Fruit fly (Drosophila melanogaster) whole organism, embryonic: Measurements from ENCODE around the gene bun.

Experiments
- Adf1 ChIP-seq: fragments of 200-800 bp; sonication (Bioruptor generic); IDR thresholded peaks from 2 replicates; pipeline ENCODE4 v1.3.6; 2022; ENCODE audit warnings: missing biosample characterization, missing genetic modification characterization
- Antp ChIP-seq: fragments of 200-800 bp; sonication (Bioruptor generic); optimal IDR thresholded peaks from 3 replicates; lab custom pipeline; 2016; ENCODE audit warnings: missing biosample characterization, missing genetic modification characterization
- Awh ChIP-seq: fragments of 200-800 bp; sonication (Bioruptor generic); IDR thresholded peaks from 2 replicates; pipeline ENCODE4, ENCODE4 v1.3.6; 2022; ENCODE audit warnings: missing biosample characterization, missing genetic modification characterization
- Blimp-1 ChIP-seq: fragments of 200-800 bp; sonication (Bioruptor generic); optimal IDR thresholded peaks from 3 replicates; lab custom pipeline; 2018; ENCODE audit warnings: missing biosample characterization, missing genetic modification characterization, mild to moderate bottlenecking, moderate library complexity, missing genetic modification reagents
- Bteb2 ChIP-seq: fragments of 200-800 bp; sonication (Bioruptor generic); optimal IDR thresholded peaks from 2 replicates; lab custom pipeline; 2016; ENCODE audit warnings: missing biosample characterization, missing genetic modification characterization
- C15 ChIP-seq: fragments of 200-800 bp; sonication (Bioruptor generic); IDR thresholded peaks from 3 replicates; pipeline ENCODE4 v1.3.6; 2022; ENCODE audit warnings: missing biosample characterization, missing genetic modification characterization
- CG12155 ChIP-seq: fragments of 200-800 bp; sonication (Bioruptor generic); optimal IDR thresholded peaks from 3 replicates; lab custom pipeline; 2016; ENCODE audit warnings: missing biosample characterization, missing genetic modification characterization
- CG12219 ChIP-seq: fragments of 200-800 bp; sonication (Bioruptor generic); optimal IDR thresholded peaks from 3 replicates; lab custom pipeline; 2018; ENCODE audit warnings: missing biosample characterization, mild to moderate bottlenecking, missing genetic modification characterization
- CG12391 ChIP-seq: fragments of 200-800 bp; sonication (Bioruptor generic); optimal IDR thresholded peaks from 3 replicates; lab custom pipeline; 2018; ENCODE audit warnings: missing biosample characterization, mild to moderate bottlenecking, missing genetic modification characterization, moderate library complexity
- CG12769 ChIP-seq: fragments of 200-800 bp; sonication (Bioruptor generic); optimal IDR thresholded peaks from 2 replicates; lab custom pipeline; 2019; ENCODE audit warnings: missing biosample characterization, mild to moderate bottlenecking, missing genetic modification characterization, moderate library complexity
- CG14050 ChIP-seq: fragments of 200-800 bp; sonication (Bioruptor generic); IDR thresholded peaks from 3 replicates; pipeline ENCODE4 v1.3.6; 2022; ENCODE audit warnings: missing biosample characterization, missing genetic modification characterization
- CG15514 ChIP-seq: fragments of 200-800 bp; sonication (Bioruptor generic); optimal IDR thresholded peaks from 3 replicates; lab custom pipeline; 2017; ENCODE audit warnings: missing biosample characterization, missing genetic modification characterization, mild to moderate bottlenecking, moderate library complexity, missing genetic modification reagents
- CG3847 ChIP-seq: fragments of 200-800 bp; sonication (Bioruptor generic); IDR thresholded peaks from 2 replicates; pipeline ENCODE4 v1.3.6; 2022; ENCODE audit warnings: missing biosample characterization, missing genetic modification characterization
- CG4617 ChIP-seq: fragments of 200-800 bp; sonication (Bioruptor generic); optimal IDR thresholded peaks from 3 replicates; lab custom pipeline; 2016; ENCODE audit warnings: missing biosample characterization, missing genetic modification characterization, borderline replicate concordance
- CG5953 ChIP-seq: fragments of 200-800 bp; sonication (Bioruptor generic); IDR thresholded peaks from 2 replicates; pipeline ENCODE4 v1.3.6; 2022; ENCODE audit warnings: missing biosample characterization, missing genetic modification characterization
- CG6689 ChIP-seq: fragments of 200-800 bp; sonication (Bioruptor generic); IDR thresholded peaks from 2 replicates; pipeline ENCODE4 v1.3.6; 2022; ENCODE audit warnings: missing biosample characterization, missing genetic modification characterization
- CG7987 ChIP-seq: fragments of 200-800 bp; sonication (Bioruptor generic); optimal IDR thresholded peaks from 2 replicates; lab custom pipeline; 2018; ENCODE audit warnings: missing biosample characterization, mild to moderate bottlenecking, missing genetic modification characterization, moderate library complexity
- CG8924 ChIP-seq: fragments of 200-800 bp; optimal IDR thresholded peaks from 3 replicates; lab custom pipeline; 2019; ENCODE audit warnings: missing biosample characterization, mild to moderate bottlenecking, missing genetic modification characterization, moderate library complexity
- CHES-1-like ChIP-seq: fragments of 200-800 bp; sonication (Bioruptor generic); optimal IDR thresholded peaks from 2 replicates; lab custom pipeline; 2016; ENCODE audit warnings: missing biosample characterization, missing genetic modification characterization
- Doc2 ChIP-seq: fragments of 200-800 bp; sonication (Bioruptor generic); IDR thresholded peaks from 2 replicates; pipeline ENCODE4 v1.3.6; 2022; ENCODE audit warnings: missing biosample characterization, missing genetic modification characterization
- Dref ChIP-seq: fragments of 200-800 bp; sonication (Bioruptor generic); IDR thresholded peaks from 2 replicates; pipeline ENCODE4 v1.3.6; 2022; ENCODE audit warnings: missing biosample characterization, missing genetic modification characterization
- HLH3B ChIP-seq: fragments of 200-800 bp; sonication (Bioruptor generic); IDR thresholded peaks from 2 replicates; pipeline ENCODE4 v1.3.6; 2022; ENCODE audit warnings: missing biosample characterization, missing genetic modification characterization
- Hey ChIP-seq: fragments of 200-800 bp; sonication (Bioruptor generic); optimal IDR thresholded peaks from 3 replicates; lab custom pipeline; 2018; ENCODE audit warnings: missing biosample characterization, mild to moderate bottlenecking, missing genetic modification characterization
- Hsf ChIP-seq: fragments of 200-800 bp; sonication (Bioruptor generic); optimal IDR thresholded peaks from 3 replicates; lab custom pipeline; 2016; ENCODE audit warnings: missing biosample characterization, missing genetic modification characterization
- Jarid2 ChIP-seq: fragments of 200-800 bp; sonication (Bioruptor generic); optimal IDR thresholded peaks from 3 replicates; lab custom pipeline; 2017; ENCODE audit warnings: mild to moderate bottlenecking, missing biosample characterization, missing genetic modification reagents, missing genetic modification characterization
- Myb ChIP-seq: fragments of 200-800 bp; sonication (Bioruptor generic); optimal IDR thresholded peaks from 2 replicates; lab custom pipeline; 2016; ENCODE audit warnings: missing biosample characterization, missing genetic modification characterization
- NFAT ChIP-seq: fragments of 200-800 bp; sonication (Bioruptor generic); IDR thresholded peaks from 2 replicates; pipeline ENCODE4 v1.3.6; 2022; ENCODE audit warnings: missing biosample characterization, missing genetic modification characterization
- Neu2 ChIP-seq: fragments of 200-800 bp; sonication (Bioruptor generic); optimal IDR thresholded peaks from 3 replicates; lab custom pipeline; 2016; ENCODE audit warnings: missing biosample characterization, missing genetic modification characterization, borderline replicate concordance
- Ptx1 ChIP-seq: fragments of 200-800 bp; sonication (Bioruptor generic); IDR thresholded peaks from 2 replicates; pipeline ENCODE4 v1.3.6; 2022; ENCODE audit warnings: missing biosample characterization, missing genetic modification characterization
- Taf1 ChIP-seq: fragments of 200-800 bp; sonication (Bioruptor generic); IDR thresholded peaks from 2 replicates; pipeline ENCODE4 v1.3.6; 2022; ENCODE audit warnings: missing biosample characterization, missing genetic modification characterization
- abd-A ChIP-seq: fragments of 200-800 bp; sonication (Bioruptor generic); optimal IDR thresholded peaks from 3 replicates; lab custom pipeline; 2019; ENCODE audit warnings: missing biosample characterization, mild to moderate bottlenecking, missing genetic modification characterization, moderate library complexity
- aop ChIP-seq: fragments of 200-800 bp; sonication (Bioruptor generic); IDR thresholded peaks from 2 replicates; pipeline ENCODE4 v1.3.6; 2022; ENCODE audit warnings: missing biosample characterization, missing genetic modification characterization
- cg ChIP-seq: fragments of 200-800 bp; sonication (Bioruptor generic); optimal IDR thresholded peaks from 3 replicates; lab custom pipeline; 2019; ENCODE audit warnings: missing biosample characterization, mild to moderate bottlenecking, missing genetic modification characterization, moderate library complexity
- ci ChIP-seq: fragments of 200-800 bp; sonication (Bioruptor generic); IDR thresholded peaks from 3 replicates; pipeline ENCODE4 v1.3.6; 2022; ENCODE audit warnings: missing biosample characterization, missing genetic modification characterization
- dati ChIP-seq: fragments of 200-800 bp; sonication (Bioruptor generic); IDR thresholded peaks from 2 replicates; pipeline ENCODE4 v1.3.6; 2022; ENCODE audit warnings: missing biosample characterization, missing genetic modification characterization
- exex ChIP-seq: fragments of 200-800 bp; sonication (Bioruptor generic); optimal IDR thresholded peaks from 4 replicates; lab custom pipeline; 2018; ENCODE audit warnings: missing biosample characterization, mild to moderate bottlenecking, missing genetic modification characterization, moderate library complexity
- fd102C ChIP-seq: fragments of 200-800 bp; sonication (Bioruptor generic); optimal IDR thresholded peaks from 2 replicates; lab custom pipeline; 2018; ENCODE audit warnings: missing biosample characterization, mild to moderate bottlenecking, missing genetic modification characterization, moderate library complexity
- fru ChIP-seq: fragments of >200 bp; optimal IDR thresholded peaks from 2 replicates; lab custom pipeline; 2017
- ftz-f1 ChIP-seq: fragments of 200-800 bp; sonication (Bioruptor generic); optimal IDR thresholded peaks from 2 replicates; lab custom pipeline; 2016; ENCODE audit warnings: missing biosample characterization, missing genetic modification characterization
- gfzf ChIP-seq: fragments of 200-800 bp; sonication (Bioruptor generic); optimal IDR thresholded peaks from 2 replicates; lab custom pipeline; 2016; ENCODE audit warnings: missing biosample characterization, mild to moderate bottlenecking, missing genetic modification characterization, moderate library complexity
- hbn ChIP-seq: fragments of 200-800 bp; sonication (Bioruptor generic); IDR thresholded peaks from 2 replicates; pipeline ENCODE4 v1.3.6; 2022; ENCODE audit warnings: missing biosample characterization, missing genetic modification characterization; ENCODE audit not compliant: partially characterized antibody
- her ChIP-seq: fragments of 200-800 bp; sonication (Bioruptor generic); optimal IDR thresholded peaks from 2 replicates; lab custom pipeline; 2016; ENCODE audit warnings: missing biosample characterization, missing genetic modification characterization
- ind ChIP-seq: fragments of 200-800 bp; sonication (Bioruptor generic); optimal IDR thresholded peaks from 3 replicates; lab custom pipeline; 2016; ENCODE audit warnings: missing biosample characterization, missing genetic modification characterization
- p53 ChIP-seq: fragments of 200-800 bp; sonication (Bioruptor generic); optimal IDR thresholded peaks from 2 replicates; lab custom pipeline; 2016; ENCODE audit warnings: missing biosample characterization, missing genetic modification characterization
- repo ChIP-seq: fragments of 200-800 bp; sonication (Bioruptor generic); optimal IDR thresholded peaks from 2 replicates; lab custom pipeline; 2016; ENCODE audit warnings: missing biosample characterization, missing genetic modification characterization
- slou ChIP-seq: fragments of 200-800 bp; sonication (Bioruptor generic); optimal IDR thresholded peaks from 3 replicates; lab custom pipeline; 2016; ENCODE audit warnings: missing biosample characterization, missing genetic modification characterization
- so ChIP-seq: fragments of 200-800 bp; sonication (Bioruptor generic); IDR thresholded peaks from 3 replicates; pipeline ENCODE4 v1.3.6; 2022; ENCODE audit warnings: missing biosample characterization, missing genetic modification characterization
- trh ChIP-seq: fragments of 200-800 bp; sonication (Bioruptor generic); optimal IDR thresholded peaks from 2 replicates; lab custom pipeline; 2016; ENCODE audit warnings: missing biosample characterization, missing genetic modification characterization
- ttk ChIP-seq: fragments of 200-800 bp; sonication (Bioruptor generic); IDR thresholded peaks from 2 replicates; pipeline ENCODE4 v2.1.2; 2022; ENCODE audit warnings: missing biosample characterization, missing genetic modification characterization
- unc-4 ChIP-seq: fragments of 200-800 bp; sonication (Bioruptor generic); IDR thresholded peaks from 2 replicates; pipeline ENCODE4 v1.3.6; 2022; ENCODE audit warnings: missing biosample characterization, missing genetic modification characterization; ENCODE audit not compliant: partially characterized antibody
- wek ChIP-seq: fragments of 200-800 bp; sonication (Bioruptor generic); optimal IDR thresholded peaks from 3 replicates; lab custom pipeline; 2018; ENCODE audit warnings: missing biosample characterization, mild to moderate bottlenecking, missing genetic modification characterization, moderate library complexity

bun gene

DNA sequence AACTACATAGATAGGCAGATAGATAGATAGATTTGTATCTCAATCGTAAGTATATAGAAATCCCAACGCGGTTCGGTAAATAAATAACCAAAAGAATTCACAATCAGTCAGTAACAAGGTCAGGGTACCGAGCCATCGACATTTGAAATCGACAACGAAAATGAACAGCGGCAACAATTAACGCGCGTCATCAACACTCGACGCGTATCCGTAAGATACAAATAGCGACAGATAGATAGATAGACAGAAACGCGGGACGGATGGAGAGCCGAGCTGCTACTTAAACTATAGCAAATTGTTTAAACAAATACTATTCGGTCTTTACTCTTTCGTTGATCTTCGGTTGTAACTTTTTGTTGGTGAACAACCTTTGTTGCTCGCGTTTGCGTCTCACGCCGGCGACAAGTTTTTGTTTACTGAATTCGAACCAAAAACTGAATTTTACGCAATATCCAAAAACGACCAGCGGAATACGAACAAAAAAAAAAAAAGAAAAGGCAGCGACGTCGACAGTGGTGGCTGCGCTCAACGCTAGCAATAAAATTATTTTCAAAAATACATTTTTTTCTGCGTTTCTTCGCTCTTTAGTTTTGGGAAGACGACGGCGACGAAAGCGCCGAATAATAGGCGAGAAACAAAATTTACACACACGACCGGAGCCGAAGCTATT lies 53.2 kb downstream of the bun start (continued):
- TF ChIP-seq Awh (no peak), Hsf (no peak), Ptx1 (GFP tag; lab: Robert Waterston, UW) (no peak), Neu2 (GFP tag; lab: Kevin White, UChicago) (no peak), fd102C (GFP tag; lab: Kevin White, UChicago) (no peak), CG14050 (GFP tag; lab: Robert Waterston, UW) (no peak), wek (peak; percentile 11), CG3847 (no peak), Dref (GFP tag; lab: Robert Waterston, UW) (no peak), abd-A (peak; percentile 28), Jarid2 (GFP tag; lab: Kevin White, UChicago) (peak; percentile 7), CG12219 (no peak), CHES-1-like (peak; percentile 25), ind (GFP tag; lab: Kevin White, UChicago) (no peak), Myb (no peak), HLH3B (GFP tag; lab: Robert Waterston, UW) (0 out of 2 replicates have a peak, but pooled peaks have one; percentile 12), Adf1 (GFP tag; lab: Robert Waterston, UW) (peak; percentile 79), CG5953 (GFP tag; lab: Robert Waterston, UW) (no peak), trh (GFP tag; lab: Kevin White, UChicago) (no peak), hbn (GFP tag; lab: Robert Waterston, UW) (no peak), Hey (tag; lab: Kevin White, UChicago) (no peak), CG12391 (tag; lab: Kevin White, UChicago) (no peak), CG4617 (GFP tag; lab: Kevin White, UChicago) (no peak), ftz-f1 (peak; percentile 39), fru (lab: Kevin White, UChicago) (no peak), Taf1 (GFP tag; lab: Robert Waterston, UW) (no peak), CG15514 (peak; percentile 23), Blimp-1 (GFP tag; lab: Kevin White, UChicago) (no peak), CG12155 (GFP tag; lab: Kevin White, UChicago) (no peak), Bteb2 (GFP tag; lab: Kevin White, UChicago) (no peak), ci (peak; percentile 39; the same call in 1 of the 3 replicates), ttk (GFP tag; lab: Robert Waterston, UW) (no peak), repo (GFP tag; lab: Kevin White, UChicago) (no peak), C15 (GFP tag; lab: Robert Waterston, UW) (no peak), dati (no peak), CG12769 (tag; lab: Kevin White, UChicago) (peak; percentile 60), exex (tag; lab: Kevin White, UChicago) (peak; percentile 3), gfzf (GFP tag; lab: Kevin White, UChicago) (no peak), her (GFP tag; lab: Kevin White, UChicago) (no peak), Antp (no peak), p53 (GFP tag; lab: Kevin White, UChicago) (no peak), aop (GFP tag; lab: Robert Waterston, UW) (no peak), CG8924 (peak; percentile 92), NFAT (GFP tag; lab: Robert Waterston, UW) (no peak), so (GFP tag; lab: Robert Waterston, UW) (0 out of 3 replicates have a peak, but pooled peaks have one; percentile 41), CG6689 (GFP tag; lab: Robert Waterston, UW) (0 out of 2 replicates have a peak, but pooled peaks have one; percentile 17), Doc2 (GFP tag; lab: Robert Waterston, UW) (no peak), unc-4 (GFP tag; lab: Robert Waterston, UW) (no peak), cg (GFP tag; lab: Kevin White, UChicago) (no peak), CG7987 (GFP tag; lab: Kevin White, UChicago) (no peak), slou (GFP tag; lab: Kevin White, UChicago) (no peak)
